Worm (Caenorhabditis elegans) whole organism, midembryonic: ENCODE measurements around the gene hmg-4.
A peak's percentile ranks its signal among the peaks of the same experiment; 100 is the strongest.

Experiments
- T22C8.4 ChIP-seq: fragments of 200-800 bp; sonication (Bioruptor generic); IDR thresholded peaks from 2 replicates; pipeline ENCODE4 v1.3.6; 2022; ENCODE audit warnings: missing genetic modification characterization, missing compliant biosample characterization
- cog-1 ChIP-seq: sonication (generic microtip); optimal IDR thresholded peaks from 2 replicates; lab custom pipeline; 2016; ENCODE audit warnings: missing genetic modification characterization, missing compliant biosample characterization
- flt-1 ChIP-seq: fragments of 200-800 bp; sonication (Bioruptor generic); IDR thresholded peaks from 2 replicates; pipeline ENCODE4 v1.3.6; 2022; ENCODE audit warnings: missing genetic modification characterization, missing compliant biosample characterization
- klf-2 ChIP-seq: fragments of 200-800 bp; sonication (Bioruptor generic); conservative IDR thresholded peaks from 2 replicates; pipeline ENCODE4 v1.3.6; 2022; ENCODE audit warnings: missing genetic modification reagents, missing genetic modification characterization, missing compliant biosample characterization
- med-1 ChIP-seq: sonication (generic microtip); optimal IDR thresholded peaks from 2 replicates; lab custom pipeline; 2017; ENCODE audit warnings: missing genetic modification characterization, mild to moderate bottlenecking, missing compliant biosample characterization, antibody characterized with exemption, missing genetic modification reagents; ENCODE audit not compliant: insufficient read depth
- ref-1 ChIP-seq: fragments of 200-800 bp; sonication (Bioruptor generic); conservative IDR thresholded peaks from 2 replicates; pipeline ENCODE4 v1.3.6; 2022; ENCODE audit warnings: missing genetic modification reagents, missing genetic modification characterization, missing compliant biosample characterization
- tab-1 ChIP-seq: fragments of 200-800 bp; sonication (Bioruptor generic); IDR thresholded peaks from 2 replicates; pipeline ENCODE4 v1.3.6; 2022; ENCODE audit warnings: missing genetic modification characterization, missing compliant biosample characterization
- ztf-23 ChIP-seq: fragments of 200-800 bp; sonication (Bioruptor generic); IDR thresholded peaks from 2 replicates; pipeline ENCODE4 v1.3.6; 2022; ENCODE audit warnings: missing genetic modification reagents, missing genetic modification characterization, missing compliant biosample characterization
- ztf-29 ChIP-seq: fragments of 200-800 bp; sonication (Bioruptor generic); IDR thresholded peaks from 2 replicates; pipeline ENCODE4 v1.3.6; 2022; ENCODE audit warnings: missing genetic modification reagents, missing genetic modification characterization, missing compliant biosample characterization

Gene hmg-4

ce11 chrIII:7381546-7382171, at the start of gene hmg-4, which contains the start of gene T20B12.3:
Gene hmg-4 (minus strand): TSS chrIII:7381596.
Gene T20B12.3 (plus strand): TSS chrIII:7382115.
- TF ChIP-seq cog-1 (tag; lab: Kevin White, UChicago) (no peak), ztf-29 (no peak), ztf-23 (no peak), klf-2 (GFP tag; lab: Robert Waterston, UW) (no peak)

DNA sequence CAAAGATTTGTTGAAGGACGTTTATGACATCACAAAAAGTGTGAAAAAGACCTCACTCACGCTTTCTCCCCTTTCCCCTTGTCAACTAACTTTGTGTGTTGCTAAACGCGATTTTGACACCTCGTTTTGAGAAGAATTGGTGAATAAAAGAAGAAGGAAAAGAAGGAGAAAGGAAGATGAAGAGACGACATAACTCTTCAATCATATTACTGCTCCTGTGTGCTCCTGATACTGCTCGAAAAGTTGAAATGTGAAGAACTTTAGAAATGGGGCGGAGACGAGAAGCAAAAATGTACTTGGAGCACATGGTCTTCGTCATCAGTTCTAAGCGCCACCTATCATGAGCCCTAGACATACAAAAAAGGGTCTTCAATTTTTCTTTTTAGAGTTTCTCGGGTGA, 17.6 kb upstream of the hmg-4 start:
- TF ChIP-seq cog-1 (tag; lab: Kevin White, UChicago) = no peak
- TF ChIP-seq T22C8.4 (GFP tag; lab: Robert Waterston, UW) = no peak
- no peak for TF ChIP-seq flt-1
- TF ChIP-seq ztf-29 = no peak
- no peak for TF ChIP-seq klf-2 (GFP tag; lab: Robert Waterston, UW)
- TF ChIP-seq med-1 (GFP tag; lab: Kevin White, UChicago) = no peak
- no peak for TF ChIP-seq ztf-23
- TF ChIP-seq ref-1 (GFP tag; lab: Robert Waterston, UW) = no peak
- no peak for TF ChIP-seq tab-1 (GFP tag; lab: Robert Waterston, UW)

- no peak for TF ChIP-seq cog-1 (tag; lab: Kevin White, UChicago)
- no peak for TF ChIP-seq med-1 (GFP tag; lab: Kevin White, UChicago)
- TF ChIP-seq T22C8.4 (GFP tag; lab: Robert Waterston, UW) = no peak
- no peak for TF ChIP-seq flt-1
- TF ChIP-seq ztf-29 = no peak
- no peak for TF ChIP-seq tab-1 (GFP tag; lab: Robert Waterston, UW)
- TF ChIP-seq ztf-23 = no peak
- no peak for TF ChIP-seq ref-1 (GFP tag; lab: Robert Waterston, UW)
- TF ChIP-seq klf-2 (GFP tag; lab: Robert Waterston, UW) = no peak
Observed at ce11 chrIII:7397196-7397595, 15.8 kb upstream of the hmg-4 start.

- TF ChIP-seq ztf-23 (no peak), klf-2 (GFP tag; lab: Robert Waterston, UW) (no peak), ref-1 (GFP tag; lab: Robert Waterston, UW) (no peak), cog-1 (tag; lab: Kevin White, UChicago) (no peak), med-1 (GFP tag; lab: Kevin White, UChicago) (no peak), ztf-29 (no peak), T22C8.4 (GFP tag; lab: Robert Waterston, UW) (no peak), tab-1 (GFP tag; lab: Robert Waterston, UW) (no peak), flt-1 (no peak)
Observed at ce11 chrIII:7395354-7395753, 14.0 kb upstream of the hmg-4 start, which contains the start of gene lgc-50. Gene lgc-50 (minus strand): TSS chrIII:7395454.

DNA sequence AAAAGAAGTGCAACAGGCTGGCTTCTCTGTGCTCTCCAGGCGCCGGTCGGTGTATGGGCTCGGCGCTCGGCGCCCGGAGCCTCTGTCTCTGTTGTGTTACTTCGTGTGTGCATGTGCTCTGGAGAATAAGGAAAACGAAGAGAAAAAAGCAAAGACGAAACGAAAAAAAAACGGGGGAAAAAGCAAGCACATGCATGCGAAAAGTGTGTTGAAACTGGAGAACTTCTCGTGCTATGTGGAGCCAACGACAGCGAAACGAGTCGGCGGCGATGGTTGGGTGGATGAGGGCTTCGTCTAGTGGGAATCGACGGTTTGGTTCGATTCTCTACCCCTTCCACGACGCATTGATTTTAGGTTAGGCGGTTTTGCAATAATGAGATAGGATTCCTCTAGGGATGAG, 6.0 kb upstream of the hmg-4 start:
- TF ChIP-seq med-1 (GFP tag; lab: Kevin White, UChicago) = no peak
- no peak for TF ChIP-seq ref-1 (GFP tag; lab: Robert Waterston, UW)
- 0 out of 2 replicates have a peak, but pooled peaks have one; percentile 33 for TF ChIP-seq ztf-23
- TF ChIP-seq klf-2 (GFP tag; lab: Robert Waterston, UW) = no peak

ce11 chrIII:7386539-7386938, 5.1 kb upstream of the hmg-4 start:
- TF ChIP-seq flt-1 (0 out of 2 replicates have a peak, but pooled peaks have one; percentile 50), ztf-23 (0 out of 2 replicates have a peak, but pooled peaks have one; percentile 37)

ce11 chrIII:7385929-7386328, 4.5 kb upstream of the hmg-4 start, which contains the start of gene trd-1:
Gene trd-1 (plus strand): TSS chrIII:7386229.
- TF ChIP-seq flt-1 (no peak), T22C8.4 (GFP tag; lab: Robert Waterston, UW) (no peak), ref-1 (GFP tag; lab: Robert Waterston, UW) (no peak), ztf-29 (no peak), tab-1 (GFP tag; lab: Robert Waterston, UW) (no peak), klf-2 (GFP tag; lab: Robert Waterston, UW) (no peak), ztf-23 (no peak), cog-1 (tag; lab: Kevin White, UChicago) (no peak), med-1 (GFP tag; lab: Kevin White, UChicago) (no peak)

DNA sequence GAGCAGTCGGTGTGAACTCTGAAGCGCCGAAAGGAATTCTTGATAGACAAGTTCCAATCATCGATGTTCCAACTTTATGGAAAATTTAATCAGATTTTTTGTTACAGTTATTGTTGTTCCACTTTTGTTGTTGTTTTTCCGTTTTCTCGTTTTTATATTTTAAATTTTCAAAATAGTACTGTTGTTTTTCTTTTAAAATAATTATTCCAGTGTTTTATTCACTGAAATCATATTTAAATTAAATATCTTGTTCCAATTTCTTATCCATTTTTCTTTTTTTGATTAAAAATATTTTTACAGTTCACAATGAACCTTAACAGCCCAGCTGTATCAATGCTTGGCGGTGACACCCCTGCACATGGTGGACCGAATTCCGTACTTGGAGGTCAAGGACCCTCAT, 2.3 kb upstream of the hmg-4 start, which contains the start of gene tbp-1:
tbp-1 (plus strand) TSS at position 301 of the 400 bp plus-strand sequence.
- no peak for TF ChIP-seq med-1 (GFP tag; lab: Kevin White, UChicago)
- no peak for TF ChIP-seq tab-1 (GFP tag; lab: Robert Waterston, UW)
- TF ChIP-seq flt-1 = no peak
- no peak for TF ChIP-seq ztf-29
- TF ChIP-seq cog-1 (tag; lab: Kevin White, UChicago) = no peak
- no peak for TF ChIP-seq klf-2 (GFP tag; lab: Robert Waterston, UW)
- TF ChIP-seq ztf-23 = no peak

DNA sequence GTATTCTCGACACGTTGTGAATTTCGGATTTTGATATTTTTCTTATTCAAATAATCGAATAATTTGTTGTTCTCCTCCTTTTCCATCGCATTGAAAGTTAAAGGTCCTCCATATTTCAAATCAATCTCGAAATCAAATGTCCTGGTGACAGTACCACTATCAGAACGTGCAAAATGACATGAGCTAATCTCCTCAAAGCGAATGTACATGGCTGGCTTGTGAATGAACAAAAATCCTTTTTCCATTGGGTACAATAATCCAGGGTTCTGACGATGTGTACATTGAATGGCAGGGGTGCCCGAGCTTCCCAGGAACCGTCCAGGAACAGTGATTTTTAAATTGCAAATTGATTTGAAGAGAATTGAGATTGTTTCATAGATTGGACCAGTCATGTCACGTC, 1.3 kb downstream of the hmg-4 start:
- TF ChIP-seq med-1 (GFP tag; lab: Kevin White, UChicago) (no peak), T22C8.4 (GFP tag; lab: Robert Waterston, UW) (no peak), ztf-23 (no peak), tab-1 (GFP tag; lab: Robert Waterston, UW) (no peak), ztf-29 (no peak), flt-1 (no peak), ref-1 (GFP tag; lab: Robert Waterston, UW) (no peak), klf-2 (GFP tag; lab: Robert Waterston, UW) (no peak), cog-1 (tag; lab: Kevin White, UChicago) (no peak)

DNA sequence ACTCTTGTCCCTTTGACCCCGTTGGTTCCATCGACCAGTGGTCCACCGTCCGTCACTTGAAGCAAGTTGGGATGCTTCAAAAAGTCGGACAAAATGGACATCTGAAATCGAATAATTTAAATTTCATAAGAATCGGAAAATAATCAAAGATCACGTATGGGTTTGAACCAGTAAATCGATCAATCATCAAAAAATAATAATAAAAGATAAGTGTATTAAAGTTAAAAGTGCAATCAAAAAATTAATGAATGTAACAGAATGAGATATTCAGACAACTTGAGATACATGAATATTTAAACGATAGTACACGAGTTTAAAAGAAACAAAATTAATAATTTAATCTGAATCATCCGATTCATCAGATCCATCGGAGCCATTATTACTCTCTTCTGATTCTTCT, 2.5 kb downstream of the hmg-4 start, which contains the start of gene T20B12.7:
T20B12.7 (minus strand) TSS at position 101 of the 400 bp plus-strand sequence.
- TF ChIP-seq T22C8.4 (GFP tag; lab: Robert Waterston, UW) (no peak), ref-1 (GFP tag; lab: Robert Waterston, UW) (no peak), med-1 (GFP tag; lab: Kevin White, UChicago) (no peak), cog-1 (tag; lab: Kevin White, UChicago) (no peak), flt-1 (no peak), klf-2 (GFP tag; lab: Robert Waterston, UW) (no peak), tab-1 (GFP tag; lab: Robert Waterston, UW) (no peak), ztf-23 (no peak), ztf-29 (no peak)
